Worm (Caenorhabditis elegans): ENCODE data around the gene ugt-2.

ugt-2 gene

DNA sequence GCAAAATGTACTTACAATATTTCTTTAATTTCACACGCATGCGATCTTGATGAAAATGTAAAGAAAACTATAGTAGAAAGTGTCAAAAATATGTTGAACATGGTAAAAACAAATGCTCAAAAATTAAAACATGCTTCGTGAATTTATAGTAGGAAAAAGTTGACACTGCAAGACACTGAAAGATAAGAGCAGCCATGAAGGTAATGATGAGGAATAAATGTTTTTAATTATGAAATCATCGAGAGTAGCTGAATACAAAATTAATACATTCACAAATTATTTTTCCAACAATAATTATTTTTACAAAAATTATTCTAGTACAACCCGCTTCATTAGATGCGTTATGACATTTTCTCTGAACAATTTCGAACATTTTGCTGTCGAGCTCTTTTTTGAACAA lies 18.3 kb downstream of the ugt-2 start, which contains the start of gene F15H10.10:
TSS of gene F15H10.10 (minus strand) at position 101 of the 400 bp plus-strand sequence.
- TF ChIP-seq ceh-14 (tag; optimal IDR thresholded peaks at IDR 0.05) = no peak
- no peak for TF ChIP-seq unc-3 (GFP tag; conservative IDR thresholded peaks at IDR 0.05)
- TF ChIP-seq unc-3 (tag; optimal IDR thresholded peaks at IDR 0.05) = no peak
- TF ChIP-seq gmeb-2 (tag; optimal IDR thresholded peaks at IDR 0.05) = no peak
- no peak for TF ChIP-seq eyg-1 (tag; optimal IDR thresholded peaks at IDR 0.05)

DNA sequence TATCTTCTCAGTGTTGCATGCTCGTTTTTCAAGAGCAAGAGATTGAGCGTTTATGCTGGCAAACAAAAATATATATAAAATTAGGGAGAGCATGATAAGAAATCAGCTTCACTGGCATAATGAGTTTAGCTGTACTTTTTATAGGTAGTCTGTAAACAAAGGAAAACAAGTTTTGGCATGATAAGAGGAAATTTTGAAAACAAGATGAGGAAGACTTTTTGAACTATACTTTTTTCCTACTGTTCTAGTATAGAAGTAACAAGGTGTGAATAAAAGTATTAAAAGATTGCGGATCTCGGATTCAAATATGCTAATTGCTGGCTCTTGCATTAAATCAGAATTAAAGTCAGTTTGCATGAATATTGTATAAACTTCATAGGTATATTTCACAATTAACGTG lies 20.4 kb downstream of the ugt-2 start, which contains the start of gene F15H10.5:
TSS of gene F15H10.5 (minus strand) at position 101 of the 400 bp plus-strand sequence.
- TF ChIP-seq ceh-19 (GFP tag; optimal IDR thresholded peaks at IDR 0.05) (no peak), sox-4 (tag; optimal IDR thresholded peaks at IDR 0.05) (no peak), pha-4 (tag; optimal IDR thresholded peaks at IDR 0.05) (no peak), ref-2 (tag; optimal IDR thresholded peaks at IDR 0.05) (no peak), syd-9 (tag; optimal IDR thresholded peaks at IDR 0.05) (no peak), pat-9 (tag; optimal IDR thresholded peaks at IDR 0.05) (no peak), hlh-30 (tag; optimal IDR thresholded peaks at IDR 0.05; ENCODE audit: insufficient read depth) (no peak), C08G9.2 (tag; optimal IDR thresholded peaks at IDR 0.05) (no peak), ceh-34 (tag; optimal IDR thresholded peaks at IDR 0.05) (no peak), ceh-24 (tag; optimal IDR thresholded peaks at IDR 0.05) (no peak), ama-1 (optimal IDR thresholded peaks at IDR 0.05) (no peak), pag-3 (tag; optimal IDR thresholded peaks at IDR 0.05; ENCODE audit: borderline replicate concordance) (no peak), ceh-31 (tag; optimal IDR thresholded peaks at IDR 0.05) (no peak), ceh-2 (tag; optimal IDR thresholded peaks at IDR 0.05) (no peak)

DNA sequence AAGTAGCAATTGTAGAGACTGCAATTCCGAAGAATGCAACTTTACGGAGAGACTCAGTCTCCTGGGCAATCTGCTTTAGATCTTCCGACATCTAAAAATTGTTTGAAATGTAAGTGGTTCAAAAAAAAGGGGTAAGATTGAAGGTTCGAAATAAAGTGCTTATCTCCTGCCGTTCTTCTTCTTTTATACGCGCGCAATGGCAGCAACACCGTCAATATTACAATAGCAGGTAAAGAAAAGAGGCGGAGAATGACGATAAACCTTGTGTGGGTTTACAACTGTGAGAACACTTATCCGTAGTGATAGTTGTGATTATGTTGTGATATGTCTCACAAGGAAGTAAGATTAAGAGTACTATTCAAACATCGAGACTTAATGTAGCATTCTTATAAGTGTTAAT lies 23.2 kb downstream of the ugt-2 start, which contains the start of gene col-13:
TSS of gene col-13 (minus strand) at position 101 of the 400 bp plus-strand sequence.
- no peak for TF ChIP-seq pha-4 (tag; optimal IDR thresholded peaks at IDR 0.05)
- TF ChIP-seq fkh-10 (GFP tag; optimal IDR thresholded peaks at IDR 0.05) = no peak
- no peak for TF ChIP-seq ttx-3 (tag; optimal IDR thresholded peaks at IDR 0.05)
- TF ChIP-seq nhr-232 (tag; optimal IDR thresholded peaks at IDR 0.05) = no peak

DNA sequence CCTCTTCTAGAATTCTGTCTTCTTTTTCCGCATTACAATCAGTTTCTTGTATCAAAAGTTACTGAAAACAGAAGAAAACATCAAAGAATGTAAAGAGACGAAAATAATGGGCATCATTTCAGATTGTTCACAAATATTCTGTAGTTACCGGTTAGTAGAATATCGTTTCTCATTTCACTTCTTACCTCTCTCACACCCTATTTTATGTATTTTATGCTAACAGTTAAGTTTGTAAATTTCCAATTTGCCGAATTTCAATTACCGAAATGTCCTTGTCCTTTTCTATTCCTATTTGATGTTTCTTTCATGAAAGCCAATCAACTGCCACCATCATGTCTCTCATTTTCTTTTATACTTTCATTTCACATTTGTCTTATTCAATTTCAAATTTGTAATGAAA lies 24.9 kb downstream of the ugt-2 start:
- no peak for TF ChIP-seq nhr-232 (tag; optimal IDR thresholded peaks at IDR 0.05)
- TF ChIP-seq sdc-2 (tag; optimal IDR thresholded peaks at IDR 0.05) = no peak
- no peak for TF ChIP-seq pha-4 (tag; optimal IDR thresholded peaks at IDR 0.05)
- no peak for TF ChIP-seq hlh-6 (tag; optimal IDR thresholded peaks at IDR 0.05)

DNA sequence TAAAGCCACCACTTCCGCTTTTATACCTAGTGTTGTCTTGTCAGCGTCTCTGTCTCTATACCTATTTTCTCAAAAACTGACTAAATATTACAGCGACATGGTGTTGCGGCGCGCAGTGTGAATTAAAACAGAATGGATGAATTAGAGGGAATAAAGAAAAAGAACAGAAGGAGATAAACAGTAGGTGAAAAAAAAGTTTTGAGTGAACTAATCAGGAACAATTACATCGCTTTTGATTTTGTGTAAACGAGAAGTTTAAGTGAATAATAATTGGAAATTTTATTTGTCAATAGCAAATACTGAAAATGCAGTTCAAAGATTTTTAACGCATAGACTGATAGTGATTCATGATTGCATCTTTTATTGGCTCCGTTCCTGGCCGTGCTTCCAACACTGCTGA lies 26.5 kb downstream of the ugt-2 start, which contains the start of gene col-12:
TSS of gene col-12 (minus strand) at position 101 of the 400 bp plus-strand sequence.
- TF ChIP-seq C38D4.7 (GFP tag; optimal IDR thresholded peaks at IDR 0.05) = no peak
- TF ChIP-seq odd-2 (tag; optimal IDR thresholded peaks at IDR 0.05) = no peak
- no peak for TF ChIP-seq gmeb-2 (tag; optimal IDR thresholded peaks at IDR 0.05)
- no peak for TF ChIP-seq ceh-18 (tag; optimal IDR thresholded peaks at IDR 0.05)
- no peak for TF ChIP-seq lim-6 (tag; optimal IDR thresholded peaks at IDR 0.05)
- no peak for TF ChIP-seq elt-4 (tag; optimal IDR thresholded peaks at IDR 0.05)
- TF ChIP-seq C08G9.2 (tag; optimal IDR thresholded peaks at IDR 0.05) = no peak
- TF ChIP-seq pax-1 (tag; optimal IDR thresholded peaks at IDR 0.05) = no peak
- TF ChIP-seq dve-1 (tag; optimal IDR thresholded peaks at IDR 0.05) = no peak
- TF ChIP-seq hlh-8 (tag; optimal IDR thresholded peaks at IDR 0.05) = no peak
- no peak for TF ChIP-seq ztf-16 (tag; optimal IDR thresholded peaks at IDR 0.05)

DNA sequence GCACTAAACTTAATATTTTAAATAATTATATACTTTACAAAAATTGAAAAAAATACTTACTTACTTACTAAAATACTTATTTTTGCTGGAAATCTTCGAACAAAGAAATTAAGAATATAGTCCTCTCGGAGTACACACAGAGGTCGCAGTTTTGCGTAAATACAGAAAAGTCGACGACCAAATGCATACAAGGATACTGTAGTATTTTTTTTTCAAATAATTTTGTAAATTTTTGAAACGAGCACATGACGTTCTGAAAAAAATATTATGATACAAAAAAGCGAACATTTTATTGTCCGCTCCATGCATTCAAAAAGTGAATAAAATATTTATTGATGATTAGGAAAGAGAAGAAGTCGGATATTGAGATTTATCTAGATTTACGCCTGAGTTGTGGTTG lies 27.7 kb downstream of the ugt-2 start, which contains the start of gene apc-10:
TSS of gene apc-10 (minus strand) at position 101 of the 400 bp plus-strand sequence.
- TF ChIP-seq ceh-18 (tag; optimal IDR thresholded peaks at IDR 0.05) = no peak

Measured in whole organism, late embryonic.